Worm (Caenorhabditis elegans) whole organism, L1 larva: ENCODE results near the gene srz-79.

Experiments
- C16A3.4 ChIP-seq: fragments of 150-350 bp; optimal IDR thresholded peaks from 2 replicates; lab custom pipeline; 2014; ENCODE audit warnings: missing biosample characterization, missing genetic modification characterization
- ama-1 ChIP-seq: fragments of 150-350 bp; optimal IDR thresholded peaks from 2 replicates; lab custom pipeline; 2014
- blmp-1 ChIP-seq: fragments of 150-350 bp; optimal IDR thresholded peaks from 2 replicates; lab custom pipeline; 2014; ENCODE audit warnings: missing biosample characterization, missing genetic modification characterization
- ceh-82 ChIP-seq, 3 experiments: fragments of 150-350 bp in 1 of 3; sonication (generic microtip) in 2 of 3; optimal IDR thresholded peaks; 2 replicates each; lab custom pipeline; 2014 to 2017; ENCODE audit warnings: missing biosample characterization in 3 of 3, missing genetic modification characterization in 3 of 3
- ceh-88 ChIP-seq: fragments of 200-800 bp; sonication (Bioruptor generic); IDR thresholded peaks from 2 replicates; pipeline ENCODE4 v1.3.6; 2022; ENCODE audit warnings: missing genetic modification characterization, missing compliant biosample characterization
- ceh-90 ChIP-seq: sonication (generic microtip); optimal IDR thresholded peaks from 2 replicates; lab custom pipeline; 2016; ENCODE audit warnings: missing genetic modification characterization, missing compliant biosample characterization
- ces-1 ChIP-seq: fragments of 150-350 bp; optimal IDR thresholded peaks from 2 replicates; lab custom pipeline; 2014; ENCODE audit warnings: missing biosample characterization, missing genetic modification reagents, missing genetic modification characterization
- efl-1 ChIP-seq, 4 experiments: fragments of 150-350 bp; optimal IDR thresholded peaks in 3 of 4; peaks in 1 of 4; 1 replicate in 1 of 4; 2 replicates in 3 of 4; lab custom pipeline; 2014; ENCODE audit warnings: missing biosample characterization in 2 of 4, missing genetic modification characterization in 2 of 4, missing genetic modification reagents in 2 of 4
- egl-27 ChIP-seq, 2 experiments: fragments of 150-350 bp in 1 of 2; sonication (generic microtip); optimal IDR thresholded peaks; 3 replicates each; lab custom pipeline; 2017 to 2018; ENCODE audit warnings: missing biosample characterization in 2 of 2, missing genetic modification characterization in 2 of 2, missing genetic modification reagents in 2 of 2
- fkh-10 ChIP-seq: sonication (generic microtip); optimal IDR thresholded peaks from 2 replicates; lab custom pipeline; 2017; ENCODE audit warnings: missing biosample characterization, missing genetic modification reagents, missing genetic modification characterization
- fkh-8 ChIP-seq: sonication (generic microtip); optimal IDR thresholded peaks from 2 replicates; lab custom pipeline; 2016; ENCODE audit warnings: mild to moderate bottlenecking, missing genetic modification characterization, missing compliant biosample characterization
- hlh-17 ChIP-seq: fragments of 200-800 bp; sonication (Bioruptor generic); optimal IDR thresholded peaks from 2 replicates; lab custom pipeline; 2018; ENCODE audit warnings: missing genetic modification characterization, mild to moderate bottlenecking, missing compliant biosample characterization, moderate library complexity, borderline replicate concordance
- hlh-4 ChIP-seq: sonication (generic microtip); optimal IDR thresholded peaks from 2 replicates; lab custom pipeline; 2016; ENCODE audit warnings: mild to moderate bottlenecking, missing genetic modification characterization, missing compliant biosample characterization
- irx-1 ChIP-seq: sonication (generic microtip); optimal IDR thresholded peaks from 2 replicates; lab custom pipeline; 2016; ENCODE audit warnings: missing genetic modification characterization, missing compliant biosample characterization
- isw-1 ChIP-seq: fragments of 200-800 bp; sonication (Bioruptor generic); IDR thresholded peaks from 2 replicates; pipeline ENCODE4 v1.3.6; 2022; ENCODE audit warnings: missing genetic modification characterization, missing compliant biosample characterization
- lin-13 ChIP-seq: fragments of 150-350 bp; optimal IDR thresholded peaks from 2 replicates; lab custom pipeline; 2014; ENCODE audit warnings: missing biosample characterization, missing genetic modification reagents, missing genetic modification characterization
- lir-3 ChIP-seq: sonication (generic microtip); optimal IDR thresholded peaks from 2 replicates; lab custom pipeline; 2016; ENCODE audit warnings: mild to moderate bottlenecking, missing genetic modification characterization, moderate library complexity, missing compliant biosample characterization; ENCODE audit not compliant: poor library complexity
- lsy-2 ChIP-seq, 2 experiments: fragments of 150-350 bp; optimal IDR thresholded peaks; 2 replicates each; lab custom pipeline; 2014; ENCODE audit warnings: missing biosample characterization in 2 of 2, missing genetic modification characterization in 2 of 2
- mep-1 ChIP-seq: fragments of 150-350 bp; optimal IDR thresholded peaks from 2 replicates; lab custom pipeline; 2014; ENCODE audit warnings: missing biosample characterization, missing genetic modification characterization
- nhr-19 ChIP-seq: fragments of 200-800 bp; sonication (Bioruptor generic); conservative IDR thresholded peaks from 2 replicates; pipeline ENCODE4 v1.3.6; 2022; ENCODE audit warnings: missing genetic modification characterization, missing compliant biosample characterization
- nhr-20 ChIP-seq: sonication (generic microtip); optimal IDR thresholded peaks from 2 replicates; lab custom pipeline; 2016; ENCODE audit warnings: mild to moderate bottlenecking, missing genetic modification characterization, missing compliant biosample characterization
- nhr-237 ChIP-seq: fragments of 150-350 bp; optimal IDR thresholded peaks from 2 replicates; lab custom pipeline; 2014; ENCODE audit warnings: missing biosample characterization, missing genetic modification characterization
- nhr-76 ChIP-seq: sonication (generic microtip); optimal IDR thresholded peaks from 2 replicates; lab custom pipeline; 2017; ENCODE audit warnings: missing biosample characterization, missing genetic modification characterization
- nhr-77 ChIP-seq: fragments of 150-350 bp; optimal IDR thresholded peaks from 2 replicates; lab custom pipeline; 2014; ENCODE audit warnings: missing biosample characterization, missing genetic modification characterization
- pag-3 ChIP-seq: sonication (generic microtip); optimal IDR thresholded peaks from 2 replicates; lab custom pipeline; 2017; ENCODE audit warnings: missing genetic modification characterization, mild to moderate bottlenecking, missing compliant biosample characterization, antibody characterized with exemption, borderline replicate concordance; ENCODE audit not compliant: insufficient read depth
- sptf-1 ChIP-seq: fragments of 150-350 bp; optimal IDR thresholded peaks from 2 replicates; lab custom pipeline; 2014; ENCODE audit warnings: missing biosample characterization, missing genetic modification characterization
- tlp-1 ChIP-seq: fragments of 150-350 bp; optimal IDR thresholded peaks from 2 replicates; lab custom pipeline; 2014; ENCODE audit warnings: missing biosample characterization, missing genetic modification characterization
- unc-98 ChIP-seq: fragments of 200-800 bp; sonication (Bioruptor generic); IDR thresholded peaks from 2 replicates; pipeline ENCODE4 v1.3.6; 2022; ENCODE audit warnings: missing genetic modification characterization, missing compliant biosample characterization

The srz-79 gene

ce11 chrIV:3493310-3493709 lies at the start of gene srz-79:
Gene srz-79, plus strand, starts transcription at chrIV:3493610.
- TF ChIP-seq nhr-237: no peak
- TF ChIP-seq hlh-4 (tag; lab: Kevin White, UChicago): peak; percentile 41
- no peak for TF ChIP-seq C16A3.4
- no peak for TF ChIP-seq pag-3 (tag; lab: Kevin White, UChicago)
- no peak for TF ChIP-seq nhr-20 (tag; lab: Kevin White, UChicago)
- TF ChIP-seq lsy-2 (tag; optimal IDR thresholded peaks at IDR 0.05; lab: Kevin White, UChicago): no peak

DNA sequence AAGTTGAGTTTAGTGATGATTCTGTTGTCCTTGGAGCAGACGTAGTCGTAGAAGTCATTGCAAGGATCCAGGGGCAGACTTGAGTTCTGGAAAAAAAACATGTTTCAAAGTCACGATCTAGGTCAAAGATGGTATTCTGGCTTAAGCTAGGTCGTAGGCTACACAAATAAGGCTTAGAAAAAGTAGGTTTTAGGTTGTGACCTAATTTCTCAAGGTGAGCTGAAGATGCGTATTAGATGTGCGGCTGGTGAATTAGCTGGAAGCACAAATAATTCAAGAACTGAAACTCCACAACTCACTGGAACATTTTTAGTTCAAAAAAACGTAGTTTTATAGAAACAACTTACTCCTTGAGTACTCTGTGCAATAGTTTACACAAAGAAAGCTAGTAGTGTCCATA lies 49.3 kb upstream of the srz-79 start, which contains the start of gene F09D12.2:
F09D12.2 (minus strand) TSS at position 101 of the 400 bp plus-strand sequence.
- TF ChIP-seq ceh-90 (tag; lab: Kevin White, UChicago) (no peak), isw-1 (GFP tag; lab: Robert Waterston, UW) (no peak), nhr-19 (GFP tag; lab: Robert Waterston, UW) (no peak), lir-3 (tag; lab: Kevin White, UChicago) (no peak), mep-1 (tag; lab: Kevin White, UChicago) (no peak), lin-13 (GFP tag; lab: Kevin White, UChicago) (no peak)

ce11 chrIV:3444614-3445013 lies 48.8 kb upstream of the srz-79 start, which contains the start of gene F58E2.5:
Gene F58E2.5, plus strand, starts transcription at chrIV:3444914.
- TF ChIP-seq ces-1 (GFP tag; lab: Kevin White, UChicago): no peak
- no peak for TF ChIP-seq C16A3.4
- TF ChIP-seq sptf-1 (tag; lab: Kevin White, UChicago): no peak
- TF ChIP-seq ama-1: no peak
- TF ChIP-seq fkh-10 (GFP tag; lab: Kevin White, UChicago): no peak
- TF ChIP-seq fkh-8 (tag; lab: Kevin White, UChicago): no peak
- TF ChIP-seq ceh-88 (GFP tag; lab: Robert Waterston, UW): no peak
- no peak for TF ChIP-seq nhr-76 (tag; lab: Kevin White, UChicago)
- TF ChIP-seq lin-13 (GFP tag; lab: Kevin White, UChicago): no peak
- TF ChIP-seq irx-1 (tag; lab: Kevin White, UChicago): no peak
- no peak for TF ChIP-seq hlh-17 (GFP tag; lab: Kevin White, UChicago)

DNA sequence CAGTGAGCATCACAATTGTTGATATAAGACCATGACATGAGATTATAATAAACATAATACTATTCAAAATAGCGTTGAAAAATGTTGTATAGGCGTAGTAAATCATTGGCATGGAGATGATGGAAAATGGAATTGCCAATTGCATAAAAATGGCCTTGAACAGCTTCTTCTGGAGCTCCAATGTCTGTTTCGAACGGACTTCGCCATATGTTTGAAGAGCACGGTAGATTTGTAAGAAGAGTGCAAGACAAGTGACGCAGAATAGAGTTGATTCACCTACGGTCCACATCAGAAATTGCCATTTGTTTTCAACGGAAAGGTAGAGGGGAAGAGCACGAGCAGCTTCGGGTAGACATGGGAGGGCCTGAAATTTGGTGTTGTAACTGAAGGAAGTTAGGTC lies 46.1 kb upstream of the srz-79 start:
- TF ChIP-seq C16A3.4: no peak
- TF ChIP-seq fkh-8 (tag; lab: Kevin White, UChicago): no peak
- no peak for TF ChIP-seq unc-98 (GFP tag; lab: Robert Waterston, UW)
- TF ChIP-seq ceh-88 (GFP tag; lab: Robert Waterston, UW): no peak
- no peak for TF ChIP-seq irx-1 (tag; lab: Kevin White, UChicago)
- TF ChIP-seq nhr-19 (GFP tag; lab: Robert Waterston, UW): no peak
- no peak for TF ChIP-seq ceh-82 (tag; optimal IDR thresholded peaks at IDR 0.05; lab: Kevin White, UChicago)
- TF ChIP-seq, all 84 proteins: peak for 0

DNA sequence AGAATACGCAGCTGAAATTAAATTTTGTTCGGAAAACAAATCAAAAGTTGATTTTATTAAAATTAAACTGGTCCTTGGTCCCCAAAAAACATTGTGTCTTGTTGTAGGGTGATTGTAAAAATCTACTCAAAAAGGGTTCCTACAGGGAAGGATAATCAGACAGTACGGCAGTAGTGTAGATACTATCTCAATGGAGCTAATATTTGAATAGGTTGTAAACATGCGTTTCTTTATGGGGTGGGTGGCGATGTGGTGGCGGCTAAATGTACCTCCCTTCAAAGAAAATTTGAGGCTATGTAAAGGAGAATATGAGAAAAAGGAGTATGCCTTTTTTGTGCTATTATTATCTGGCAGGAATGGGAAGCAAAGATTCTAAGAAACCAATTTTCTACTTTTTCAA lies 40.9 kb upstream of the srz-79 start:
- TF ChIP-seq nhr-77 (tag; lab: Kevin White, UChicago) (no peak), egl-27 (tag; optimal IDR thresholded peaks at IDR 0.05; lab: Kevin White, UChicago) (no peak)

DNA sequence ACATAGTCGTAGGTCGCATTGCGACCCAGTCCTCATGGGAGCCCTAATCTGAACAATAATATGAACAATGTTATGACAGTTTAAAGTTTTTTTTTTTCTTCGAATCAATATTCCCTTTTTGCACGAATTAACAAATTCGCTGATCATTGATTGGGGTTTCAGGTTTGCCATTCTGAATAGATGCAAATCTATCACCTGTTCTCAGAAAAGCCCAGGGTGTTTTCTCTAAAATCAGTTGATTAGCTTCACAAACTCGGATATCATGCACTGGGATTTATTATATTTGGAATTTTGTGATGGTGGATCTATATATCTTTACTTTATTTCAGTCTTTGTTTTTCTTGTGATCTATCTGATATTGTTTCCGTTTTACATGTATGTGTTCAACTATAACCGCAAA lies 40.1 kb upstream of the srz-79 start, which contains the start of gene srz-23:
srz-23 (plus strand) TSS at position 263 of the 400 bp plus-strand sequence.
- no peak for TF ChIP-seq tlp-1 (tag; lab: Kevin White, UChicago)
- TF ChIP-seq hlh-4 (tag; lab: Kevin White, UChicago): peak; percentile 93

- TF ChIP-seq blmp-1 (tag; lab: Kevin White, UChicago) (peak; percentile 21), efl-1 (optimal IDR thresholded peaks at IDR 0.05; lab: Kevin White, UChicago) (peak in 1 of 2 experiments; percentile 53), efl-1 (GFP tag; optimal IDR thresholded peaks at IDR 0.05 in 1 of 2; lab: Kevin White, UChicago) (no peak), ceh-88 (GFP tag; lab: Robert Waterston, UW) (no peak)
Measured at ce11 chrIV:3463254-3463653, 30.2 kb upstream of the srz-79 start, which contains the start of gene F58E2.4. Gene F58E2.4, plus strand, starts transcription at chrIV:3463387.
